Worm (Caenorhabditis elegans) whole organism, L4/young adult: ENCODE results near the gene K09C4.2.

ENCODE experiments used
- W03F9.2 ChIP-seq: fragments of 150-350 bp; optimal IDR thresholded peaks from 2 replicates; lab custom pipeline; 2014; ENCODE audit warnings: missing biosample characterization, missing genetic modification characterization
- him-1 ChIP-seq: sonication (generic microtip); optimal IDR thresholded peaks from 2 replicates; lab custom pipeline; 2016; ENCODE audit warnings: missing genotype, missing genetic modification reagents, missing genetic modification characterization, missing compliant biosample characterization

DNA sequence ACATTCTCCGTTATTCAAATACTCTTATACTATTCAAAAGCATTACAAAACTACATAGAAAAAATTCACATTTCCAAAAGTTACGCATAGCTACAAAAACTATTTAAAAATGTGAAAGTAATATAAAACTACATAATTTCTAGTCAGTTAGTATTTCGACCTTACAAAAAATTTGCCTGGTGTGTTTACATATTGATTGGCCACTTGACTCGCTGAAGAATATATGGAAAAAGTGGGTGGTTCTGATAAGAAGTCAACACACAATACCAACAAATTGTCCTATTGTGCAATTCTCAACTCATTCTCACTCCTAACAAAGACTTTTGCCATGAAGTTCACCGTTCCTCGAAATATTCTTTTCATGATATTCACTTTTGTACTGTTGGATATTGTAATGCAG, 2.3 kb downstream of the K09C4.2 start, which contains the start of gene K09C4.1:
- TF ChIP-seq him-1 (tag; lab: Kevin White, UChicago) (no peak), W03F9.2 (no peak)
